Fruit fly (Drosophila melanogaster): Measurements from ENCODE around the gene thw.

The thw gene

dm6 chr3R:7246889-7247288, 22.7 kb downstream of the thw start, which contains the start of the genes Noc3 and CG10053:
Noc3 (minus strand) TSS chr3R:7246969.
CG10053 (plus strand) TSS chr3R:7247090.
- TF ChIP-seq Max (GFP tag; optimal IDR thresholded peaks at IDR 0.05) (peak; percentile 84), Taf1 (GFP tag; IDR thresholded peaks at IDR 0.05) (no peak), NC2α (GFP tag; optimal IDR thresholded peaks at IDR 0.05) (no peak), MESR4 (GFP tag; optimal IDR thresholded peaks at IDR 0.05) (peak; percentile 47), Dfd (GFP tag; optimal IDR thresholded peaks at IDR 0.05) (no peak), BEAF-32 (GFP tag; optimal IDR thresholded peaks at IDR 0.05) (peak; percentile 37), CG10462 (GFP tag; optimal IDR thresholded peaks at IDR 0.05) (no peak), twi (tag; optimal IDR thresholded peaks at IDR 0.05) (no peak), az2 (GFP tag; optimal IDR thresholded peaks at IDR 0.05) (no peak), CG2116 (GFP tag; optimal IDR thresholded peaks at IDR 0.05) (peak; percentile 45), pros (GFP tag; optimal IDR thresholded peaks at IDR 0.05) (no peak), Nf-YB (GFP tag; optimal IDR thresholded peaks at IDR 0.05) (no peak), nmo (GFP tag; optimal IDR thresholded peaks at IDR 0.05) (peak; percentile 37), CG5953 (GFP tag; IDR thresholded peaks at IDR 0.05) (no peak), Oaz (GFP tag; IDR thresholded peaks at IDR 0.05) (no peak), knrl (GFP tag; IDR thresholded peaks at IDR 0.05; ENCODE audit: partially characterized antibody) (no peak), dm (GFP tag; optimal IDR thresholded peaks at IDR 0.05) (peak; percentile 96), CG15696 (tag; optimal IDR thresholded peaks at IDR 0.05) (no peak), bab2 (GFP tag; optimal IDR thresholded peaks at IDR 0.05) (no peak), mld (GFP tag; IDR thresholded peaks at IDR 0.05; ENCODE audit: partially characterized antibody) (no peak), row (GFP tag; IDR thresholded peaks at IDR 0.05) (peak; percentile 35; the same call in 1 of the 3 replicates), Deaf1 (tag; optimal IDR thresholded peaks at IDR 0.05) (no peak), Dip3 (GFP tag; optimal IDR thresholded peaks at IDR 0.05) (no peak), Eip74EF (GFP tag; optimal IDR thresholded peaks at IDR 0.05) (no peak), lab (GFP tag; optimal IDR thresholded peaks at IDR 0.05) (no peak), Dp (GFP tag; optimal IDR thresholded peaks at IDR 0.05) (peak; percentile 10), phol (tag; optimal IDR thresholded peaks at IDR 0.05) (peak; percentile 6), CG6654 (GFP tag; optimal IDR thresholded peaks at IDR 0.05) (no peak), Ssrp (tag; optimal IDR thresholded peaks at IDR 0.05) (no peak), Ets97D (GFP tag; optimal IDR thresholded peaks at IDR 0.05) (peak; percentile 54), ab (GFP tag; optimal IDR thresholded peaks at IDR 0.05) (no peak), Mrtf (GFP tag; IDR thresholded peaks at IDR 0.05) (no peak), CG2120 (GFP tag; optimal IDR thresholded peaks at IDR 0.05) (no peak), ewg (GFP tag; optimal IDR thresholded peaks at IDR 0.05) (no peak), CG30020 (tag; optimal IDR thresholded peaks at IDR 0.05) (peak; percentile 65), gro (GFP tag; optimal IDR thresholded peaks at IDR 0.05) (no peak), crp (GFP tag; optimal IDR thresholded peaks at IDR 0.05) (peak; percentile 81 to 93), Xbp1 (GFP tag; optimal IDR thresholded peaks at IDR 0.05) (no peak), YL-1 (GFP tag; optimal IDR thresholded peaks at IDR 0.05) (peak; percentile 79), Sry-β (GFP tag; optimal IDR thresholded peaks at IDR 0.05) (no peak), CG3995 (GFP tag; optimal IDR thresholded peaks at IDR 0.05) (no peak), fd102C (GFP tag; optimal IDR thresholded peaks at IDR 0.05) (no peak), CG17186 (GFP tag; optimal IDR thresholded peaks at IDR 0.05) (peak; percentile 65), tap (tag; optimal IDR thresholded peaks at IDR 0.05) (no peak), CG12104 (GFP tag; optimal IDR thresholded peaks at IDR 0.05) (no peak), abd-A (tag; optimal IDR thresholded peaks at IDR 0.05) (no peak), Sox100B (GFP tag; optimal IDR thresholded peaks at IDR 0.05) (no peak), danr (GFP tag; IDR thresholded peaks at IDR 0.05) (no peak), Xrp1 (GFP tag; IDR thresholded peaks at IDR 0.05) (no peak), fru (optimal IDR thresholded peaks at IDR 0.05) (no peak), CG8290 (GFP tag; optimal IDR thresholded peaks at IDR 0.05) (no peak), CG8290 (tag; optimal IDR thresholded peaks at IDR 0.05) (no peak)
